Worm (Caenorhabditis elegans): Measurements from ENCODE around the gene pmt-2.

Gene pmt-2

DNA sequence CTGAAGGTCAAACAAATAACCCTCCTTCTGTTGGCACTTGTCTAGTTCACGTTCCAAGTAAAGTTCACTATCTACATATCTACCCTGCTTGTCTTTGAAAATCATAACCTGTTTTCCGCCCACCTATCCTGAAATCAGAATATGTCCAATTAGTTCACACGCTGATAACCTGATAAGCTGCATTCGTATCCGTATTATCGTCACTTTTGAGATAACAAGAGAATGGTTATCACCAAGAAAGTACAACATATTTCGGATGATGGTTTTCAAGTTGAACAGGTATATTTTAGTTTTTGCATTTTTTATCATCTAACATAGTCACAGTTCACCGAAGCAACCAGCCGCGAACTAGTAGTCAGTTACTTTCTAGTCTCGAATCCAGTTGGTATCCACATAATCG is 37.6 kb upstream of the pmt-2 start:
- TF ChIP-seq T07F8.4 (tag; optimal IDR thresholded peaks at IDR 0.05), result no peak
- no peak for TF ChIP-seq D2030.7 (GFP tag; IDR thresholded peaks at IDR 0.05)
- no peak for TF ChIP-seq sptf-2 (GFP tag; optimal IDR thresholded peaks at IDR 0.05)
- TF ChIP-seq F49E8.2 (tag; optimal IDR thresholded peaks at IDR 0.05; ENCODE audit: insufficient read depth), result no peak
- no peak for TF ChIP-seq C06A6.2 (GFP tag; conservative IDR thresholded peaks at IDR 0.05)

DNA sequence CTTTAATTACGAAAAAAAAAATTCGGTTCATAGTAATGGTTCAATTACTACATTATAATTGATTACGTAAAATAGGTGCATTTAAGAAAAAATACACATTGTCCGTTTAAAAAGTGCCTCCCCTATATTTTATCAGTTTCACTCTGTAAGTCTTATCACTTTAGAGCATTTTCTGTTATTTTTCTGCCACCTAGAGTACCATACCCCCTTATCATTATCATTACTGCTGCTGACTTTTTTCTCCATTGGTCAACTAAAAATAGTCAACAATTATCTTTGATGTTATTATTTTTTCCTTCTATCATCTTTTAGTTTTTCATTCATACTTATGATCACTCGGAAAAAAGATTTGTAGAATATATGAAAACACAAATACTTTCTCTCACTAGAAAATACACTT is 29.9 kb upstream of the pmt-2 start:
- TF ChIP-seq chd-7 (tag; optimal IDR thresholded peaks at IDR 0.05), result no peak
- no peak for TF ChIP-seq zfh-2 (GFP tag; conservative IDR thresholded peaks at IDR 0.05)
- TF ChIP-seq K12H6.12 (tag; optimal IDR thresholded peaks at IDR 0.05), result no peak
- no peak for TF ChIP-seq F55B11.4 (tag; optimal IDR thresholded peaks at IDR 0.05; ENCODE audit: borderline replicate concordance, insufficient read depth)
- no peak for TF ChIP-seq nhr-120 (GFP tag; IDR thresholded peaks at IDR 0.05)
- no peak for TF ChIP-seq bed-2 (GFP tag; IDR thresholded peaks at IDR 0.05)
- no peak for TF ChIP-seq ceh-91 (GFP tag; IDR thresholded peaks at IDR 0.05)
- TF ChIP-seq gei-17 (GFP tag; optimal IDR thresholded peaks at IDR 0.05), result no peak
- no peak for TF ChIP-seq ccch-3 (GFP tag; optimal IDR thresholded peaks at IDR 0.05)
- no peak for TF ChIP-seq snpc-1.3 (tag; optimal IDR thresholded peaks at IDR 0.05; ENCODE audit: insufficient read depth)
- TF ChIP-seq lin-40 (tag; optimal IDR thresholded peaks at IDR 0.05), result no peak
- TF ChIP-seq B0019.2 (GFP tag; conservative IDR thresholded peaks at IDR 0.05), result no peak
- no peak for TF ChIP-seq unc-130 (GFP tag; optimal IDR thresholded peaks at IDR 0.05)

DNA sequence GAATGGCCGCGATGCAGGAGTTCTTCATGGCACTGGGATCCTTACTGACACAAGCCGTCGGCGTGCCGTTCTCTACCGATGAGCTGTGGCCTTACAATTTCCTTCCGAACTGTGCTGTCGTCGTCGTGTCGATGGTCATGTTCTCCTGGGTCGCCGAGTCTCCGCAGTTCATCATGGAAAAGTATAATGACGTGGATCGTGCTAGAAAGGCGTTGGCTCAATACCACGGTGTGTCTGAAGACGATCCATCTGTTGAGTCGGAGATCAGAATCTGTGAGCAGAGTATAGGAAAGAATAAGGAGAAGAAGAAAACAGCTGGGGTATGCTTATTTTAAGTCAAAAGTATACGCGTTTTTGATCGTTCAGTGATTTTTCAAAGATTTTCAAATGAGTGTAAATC is 29.2 kb upstream of the pmt-2 start:
- TF ChIP-seq him-1 (tag; optimal IDR thresholded peaks at IDR 0.05) (no peak), ztf-25 (GFP tag; IDR thresholded peaks at IDR 0.05) (no peak), zfh-2 (GFP tag; conservative IDR thresholded peaks at IDR 0.05) (peak; percentile 71; the same call in 1 of the 2 replicates)

DNA sequence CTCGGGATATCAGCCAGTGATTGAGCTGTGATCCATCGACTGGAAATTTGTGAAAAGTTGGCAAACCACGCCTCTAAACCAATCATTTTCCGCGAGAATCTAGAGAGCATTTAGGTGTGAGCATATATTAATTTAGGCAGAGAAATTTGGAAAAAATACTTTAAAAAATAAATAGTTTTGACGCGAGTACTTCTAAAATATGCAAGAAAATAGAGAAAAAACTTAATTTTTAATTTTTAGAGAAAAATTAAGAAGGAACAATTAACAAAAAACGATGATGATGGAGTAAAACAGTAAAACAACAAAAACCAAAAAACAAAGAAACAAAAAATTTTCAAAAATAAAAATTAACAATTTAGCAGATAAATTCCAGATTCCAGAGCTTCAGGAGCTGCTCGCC is 21.6 kb upstream of the pmt-2 start, which contains the start of gene txt-6:
TSS of gene txt-6 (minus strand) at position 101 of the 400 bp plus-strand sequence.
- TF ChIP-seq him-1 (tag; optimal IDR thresholded peaks at IDR 0.05), result no peak
- TF ChIP-seq bed-1 (GFP tag; IDR thresholded peaks at IDR 0.05), result no peak
- TF ChIP-seq nfya-2 (GFP tag; IDR thresholded peaks at IDR 0.05), result no peak
- no peak for TF ChIP-seq nhr-179 (tag; optimal IDR thresholded peaks at IDR 0.05)
- TF ChIP-seq F37B4.10 (GFP tag; IDR thresholded peaks at IDR 0.05), result no peak
- no peak for TF ChIP-seq unc-62 (GFP tag; optimal IDR thresholded peaks at IDR 0.05)
- TF ChIP-seq nhr-80 (tag; optimal IDR thresholded peaks at IDR 0.05), result no peak
- TF ChIP-seq hmg-20 (GFP tag; IDR thresholded peaks at IDR 0.05), result no peak
- TF ChIP-seq sdz-38 (tag; optimal IDR thresholded peaks at IDR 0.05), result no peak
- no peak for TF ChIP-seq B0035.1 (tag; optimal IDR thresholded peaks at IDR 0.05)
- no peak for TF ChIP-seq C17E4.6 (GFP tag; IDR thresholded peaks at IDR 0.05)
- no peak for TF ChIP-seq D2030.7 (GFP tag; IDR thresholded peaks at IDR 0.05)
- TF ChIP-seq ekl-4 (GFP tag; IDR thresholded peaks at IDR 0.05), result no peak
- TF ChIP-seq pbrm-1 (GFP tag; IDR thresholded peaks at IDR 0.05), result no peak
- TF ChIP-seq rec-8 (tag; optimal IDR thresholded peaks at IDR 0.05), result no peak
- no peak for TF ChIP-seq madf-3 (GFP tag; IDR thresholded peaks at IDR 0.05)
- TF ChIP-seq ceh-79 (tag; optimal IDR thresholded peaks at IDR 0.05), result no peak
- no peak for TF ChIP-seq F23B12.7 (tag; optimal IDR thresholded peaks at IDR 0.05; ENCODE audit: insufficient read depth)
- no peak for TF ChIP-seq pha-4 (tag; optimal IDR thresholded peaks at IDR 0.05)

All from whole organism, young adult.